Worm (Caenorhabditis elegans): ENCODE measurements around the gene flp-13.

ce11 chrIV:7734619-7735018, 36.4 kb upstream of the flp-13 start, which contains the start of gene clx-1:
- TF ChIP-seq nhr-12 (tag; optimal IDR thresholded peaks at IDR 0.05) (no peak), ztf-11 (tag; optimal IDR thresholded peaks at IDR 0.05) (no peak), unc-62 (GFP tag; optimal IDR thresholded peaks at IDR 0.05) (no peak), lsy-2 (tag; optimal IDR thresholded peaks at IDR 0.05) (no peak), nhr-28 (tag; optimal IDR thresholded peaks at IDR 0.05) (no peak), snpc-4 (tag; optimal IDR thresholded peaks at IDR 0.05) (no peak), nhr-237 (tag; optimal IDR thresholded peaks at IDR 0.05) (no peak), elt-1 (tag; optimal IDR thresholded peaks at IDR 0.05; ENCODE audit: borderline replicate concordance, insufficient read depth) (no peak), pha-4 (tag; optimal IDR thresholded peaks at IDR 0.05) (no peak), lin-13 (tag; optimal IDR thresholded peaks at IDR 0.05) (no peak), nhr-2 (tag; optimal IDR thresholded peaks at IDR 0.05) (no peak), ceh-83 (GFP tag; optimal IDR thresholded peaks at IDR 0.05) (no peak), lin-32 (GFP tag; optimal IDR thresholded peaks at IDR 0.05) (no peak)
